Fruit fly (Drosophila melanogaster) whole organism, embryonic: ENCODE results near the gene her.

ENCODE experiments used
- Adf1 ChIP-seq: fragments of 200-800 bp; sonication (Bioruptor generic); IDR thresholded peaks from 2 replicates; pipeline ENCODE4 v1.3.6; 2022; ENCODE audit warnings: missing biosample characterization, missing genetic modification characterization
- Aef1 ChIP-seq: fragments of 200-800 bp; sonication (Bioruptor generic); IDR thresholded peaks from 3 replicates; pipeline ENCODE4 v1.3.6; 2022; ENCODE audit warnings: missing biosample characterization, missing genetic modification characterization
- Asciz ChIP-seq: fragments of 200-800 bp; sonication (Bioruptor generic); optimal IDR thresholded peaks from 2 replicates; lab custom pipeline; 2017; ENCODE audit warnings: missing biosample characterization, mild to moderate bottlenecking, missing genetic modification characterization, missing genetic modification reagents
- Bgb ChIP-seq: fragments of 200-800 bp; sonication (Bioruptor generic); IDR thresholded peaks from 2 replicates; pipeline ENCODE4 v1.3.6; 2022; ENCODE audit warnings: missing biosample characterization, missing genetic modification characterization; ENCODE audit not compliant: partially characterized antibody
- Bteb2 ChIP-seq: fragments of 200-800 bp; sonication (Bioruptor generic); optimal IDR thresholded peaks from 2 replicates; lab custom pipeline; 2016; ENCODE audit warnings: missing biosample characterization, missing genetic modification characterization
- CG10431 ChIP-seq: fragments of 200-800 bp; sonication (Bioruptor generic); optimal IDR thresholded peaks from 3 replicates; lab custom pipeline; 2018; ENCODE audit warnings: missing biosample characterization, mild to moderate bottlenecking, missing genetic modification characterization
- CG11085 ChIP-seq: fragments of 200-800 bp; sonication (Bioruptor generic); IDR thresholded peaks from 2 replicates; pipeline ENCODE4 v1.3.6; 2022; ENCODE audit warnings: missing biosample characterization, missing genetic modification characterization
- CG14965 ChIP-seq: fragments of 200-800 bp; sonication (Bioruptor generic); optimal IDR thresholded peaks from 2 replicates; lab custom pipeline; 2016; ENCODE audit warnings: missing biosample characterization, missing genetic modification characterization, borderline replicate concordance
- CG15011 ChIP-seq: fragments of 200-800 bp; sonication (Bioruptor generic); optimal IDR thresholded peaks from 3 replicates; lab custom pipeline; 2018; ENCODE audit warnings: missing biosample characterization, mild to moderate bottlenecking, missing genetic modification characterization
- CG17186 ChIP-seq: fragments of 200-800 bp; sonication (Bioruptor generic); optimal IDR thresholded peaks from 3 replicates; lab custom pipeline; 2017; ENCODE audit warnings: missing biosample characterization, missing genetic modification reagents, missing genetic modification characterization
- CG17359 ChIP-seq: fragments of 200-800 bp; sonication (Bioruptor generic); optimal IDR thresholded peaks from 3 replicates; lab custom pipeline; 2018; ENCODE audit warnings: missing biosample characterization, mild to moderate bottlenecking, missing genetic modification characterization, moderate library complexity
- CG17612 ChIP-seq: fragments of 200-800 bp; sonication (Bioruptor generic); IDR thresholded peaks from 2 replicates; pipeline ENCODE4 v1.3.6; 2022; ENCODE audit warnings: missing biosample characterization, missing genetic modification characterization
- CG17829 ChIP-seq: fragments of 200-800 bp; optimal IDR thresholded peaks from 2 replicates; lab custom pipeline; 2019; ENCODE audit warnings: missing biosample characterization, mild to moderate bottlenecking, missing genetic modification characterization, moderate library complexity
- CG18599 ChIP-seq: fragments of 200-800 bp; sonication (Bioruptor generic); optimal IDR thresholded peaks from 3 replicates; lab custom pipeline; 2017; ENCODE audit warnings: missing biosample characterization, missing genetic modification characterization, mild to moderate bottlenecking, moderate library complexity, missing genetic modification reagents
- CG2678 ChIP-seq: fragments of 200-800 bp; sonication (Bioruptor generic); optimal IDR thresholded peaks from 3 replicates; lab custom pipeline; 2019; ENCODE audit warnings: missing biosample characterization, mild to moderate bottlenecking, missing genetic modification characterization, moderate library complexity
- CG30020 ChIP-seq: fragments of 200-800 bp; optimal IDR thresholded peaks from 2 replicates; lab custom pipeline; 2019; ENCODE audit warnings: missing biosample characterization, mild to moderate bottlenecking, missing genetic modification characterization, moderate library complexity
- CG31224 ChIP-seq: fragments of 200-800 bp; sonication (Bioruptor generic); IDR thresholded peaks from 2 replicates; pipeline ENCODE4 v1.3.6; 2022; ENCODE audit warnings: missing biosample characterization, missing genetic modification characterization
- CG31441 ChIP-seq: fragments of 200-800 bp; sonication (Bioruptor generic); IDR thresholded peaks from 2 replicates; pipeline ENCODE4 v1.3.6; 2022; ENCODE audit warnings: missing biosample characterization, missing genetic modification characterization
- CG32532 ChIP-seq: fragments of 200-800 bp; sonication (Bioruptor generic); IDR thresholded peaks from 2 replicates; pipeline ENCODE4 v1.3.6; 2022; ENCODE audit warnings: missing biosample characterization, missing genetic modification characterization
- CG32772 ChIP-seq: fragments of 200-800 bp; sonication (Bioruptor generic); IDR thresholded peaks from 2 replicates; pipeline ENCODE4 v1.3.6; 2022; ENCODE audit warnings: missing biosample characterization, missing genetic modification characterization
- CG43689 ChIP-seq: fragments of 200-800 bp; sonication (Bioruptor generic); IDR thresholded peaks from 2 replicates; pipeline ENCODE4 v1.3.6; 2022; ENCODE audit warnings: missing biosample characterization, missing genetic modification characterization
- CG6765 ChIP-seq: fragments of 200-800 bp; sonication (Bioruptor generic); optimal IDR thresholded peaks from 3 replicates; lab custom pipeline; 2017; ENCODE audit warnings: missing biosample characterization, mild to moderate bottlenecking, missing genetic modification characterization
- D ChIP-seq, 2 experiments: fragments of 200-800 bp in 1 of 2; fragments of >200 bp in 1 of 2; sonication (Bioruptor generic) in 1 of 2; optimal IDR thresholded peaks; 2 replicates in 1 of 2; 3 replicates in 1 of 2; lab custom pipeline; 2017; ENCODE audit warnings: mild to moderate bottlenecking in 1 of 2, missing biosample characterization in 1 of 2, missing genetic modification characterization in 1 of 2, missing genetic modification reagents in 1 of 2
- Dek ChIP-seq: fragments of 200-800 bp; sonication (Bioruptor generic); optimal IDR thresholded peaks from 3 replicates; lab custom pipeline; 2019; ENCODE audit warnings: missing biosample characterization, mild to moderate bottlenecking, missing genetic modification characterization, moderate library complexity
- Drgx ChIP-seq: fragments of 200-800 bp; sonication (Bioruptor generic); IDR thresholded peaks from 2 replicates; pipeline ENCODE4 v1.3.6; 2022; ENCODE audit warnings: missing biosample characterization, missing genetic modification characterization
- E2f2 ChIP-seq: fragments of 200-800 bp; sonication (Bioruptor generic); IDR thresholded peaks from 2 replicates; pipeline ENCODE4 v1.3.6; 2022; ENCODE audit warnings: missing biosample characterization, missing genetic modification characterization
- Fer1 ChIP-seq: fragments of 200-800 bp; sonication (Bioruptor generic); optimal IDR thresholded peaks from 2 replicates; lab custom pipeline; 2017; ENCODE audit warnings: missing biosample characterization, mild to moderate bottlenecking, missing genetic modification characterization
- Fer2 ChIP-seq: fragments of 200-800 bp; sonication (Bioruptor generic); optimal IDR thresholded peaks from 2 replicates; lab custom pipeline; 2018; ENCODE audit warnings: missing biosample characterization, mild to moderate bottlenecking, missing genetic modification characterization, moderate library complexity
- Gug ChIP-seq: fragments of 200-800 bp; sonication (Bioruptor generic); IDR thresholded peaks from 4 replicates; pipeline ENCODE4 v1.3.6; 2022; ENCODE audit warnings: missing biosample characterization, missing genetic modification characterization
- HmgZ ChIP-seq: fragments of 200-800 bp; sonication (Bioruptor generic); optimal IDR thresholded peaks from 2 replicates; lab custom pipeline; 2018; ENCODE audit warnings: missing biosample characterization, mild to moderate bottlenecking, missing genetic modification characterization
- Lpt ChIP-seq: fragments of >200 bp; optimal IDR thresholded peaks from 2 replicates; lab custom pipeline; 2018; ENCODE audit warnings: missing biosample characterization, missing genetic modification characterization
- MTF-1 ChIP-seq: fragments of 200-800 bp; sonication (Bioruptor generic); optimal IDR thresholded peaks from 2 replicates; lab custom pipeline; 2018; ENCODE audit warnings: missing biosample characterization, mild to moderate bottlenecking, missing genetic modification characterization, borderline replicate concordance
- Max ChIP-seq: fragments of 200-800 bp; sonication (Bioruptor generic); optimal IDR thresholded peaks from 2 replicates; lab custom pipeline; 2016; ENCODE audit warnings: missing biosample characterization, mild to moderate bottlenecking, missing genetic modification characterization
- Med ChIP-seq: fragments of 200-800 bp; sonication (Bioruptor generic); peaks from one replicate; lab custom pipeline; 2016; ENCODE audit warnings: missing biosample characterization, missing genetic modification characterization, mild to moderate bottlenecking, inconsistent platforms, moderate library complexity
- Meics ChIP-seq: fragments of 200-800 bp; sonication (Bioruptor generic); optimal IDR thresholded peaks from 2 replicates; lab custom pipeline; 2017; ENCODE audit warnings: missing biosample characterization, mild to moderate bottlenecking, missing genetic modification characterization
- TFAM ChIP-seq: fragments of 200-800 bp; sonication (Bioruptor generic); optimal IDR thresholded peaks from 2 replicates; lab custom pipeline; 2017; ENCODE audit warnings: missing biosample characterization, missing genetic modification characterization, inconsistent platforms
- Trl ChIP-seq, 3 experiments: fragments of >200 bp in 2 of 3; fragments of 200-800 bp in 1 of 3; sonication (Bioruptor generic) in 1 of 3; optimal IDR thresholded peaks; 2 replicates in 1 of 3; 3 replicates in 2 of 3; lab custom pipeline; 2016 to 2017; ENCODE audit warnings: missing biosample characterization in 1 of 3, missing genetic modification characterization in 1 of 3
- abd-A ChIP-seq: fragments of 200-800 bp; sonication (Bioruptor generic); optimal IDR thresholded peaks from 3 replicates; lab custom pipeline; 2019; ENCODE audit warnings: missing biosample characterization, mild to moderate bottlenecking, missing genetic modification characterization, moderate library complexity
- ash1 ChIP-seq: fragments of 200-800 bp; sonication (Bioruptor generic); optimal IDR thresholded peaks from 2 replicates; lab custom pipeline; 2018; ENCODE audit warnings: missing biosample characterization, mild to moderate bottlenecking, missing genetic modification characterization
- crc ChIP-seq: fragments of 200-800 bp; sonication (Bioruptor generic); optimal IDR thresholded peaks from 2 replicates; lab custom pipeline; 2016; ENCODE audit warnings: missing biosample characterization, missing genetic modification characterization
- ind ChIP-seq: fragments of 200-800 bp; sonication (Bioruptor generic); optimal IDR thresholded peaks from 3 replicates; lab custom pipeline; 2016; ENCODE audit warnings: missing biosample characterization, missing genetic modification characterization
- kay ChIP-seq: fragments of 200-800 bp; sonication (Bioruptor generic); optimal IDR thresholded peaks from 2 replicates; lab custom pipeline; 2016; ENCODE audit warnings: missing biosample characterization, missing genetic modification characterization
- mld ChIP-seq: fragments of 200-800 bp; sonication (Bioruptor generic); IDR thresholded peaks from 3 replicates; pipeline ENCODE4 v1.3.6; 2022; ENCODE audit warnings: missing biosample characterization, missing genetic modification characterization; ENCODE audit not compliant: partially characterized antibody
- nerfin-1 ChIP-seq: fragments of 200-800 bp; sonication (Bioruptor generic); optimal IDR thresholded peaks from 3 replicates; lab custom pipeline; 2019; ENCODE audit warnings: missing biosample characterization, mild to moderate bottlenecking, missing genetic modification characterization, moderate library complexity
- p53 ChIP-seq: fragments of 200-800 bp; sonication (Bioruptor generic); optimal IDR thresholded peaks from 2 replicates; lab custom pipeline; 2016; ENCODE audit warnings: missing biosample characterization, missing genetic modification characterization
- pfk ChIP-seq: fragments of 200-800 bp; sonication (Bioruptor generic); optimal IDR thresholded peaks from 2 replicates; lab custom pipeline; 2018; ENCODE audit warnings: missing biosample characterization, mild to moderate bottlenecking, missing genetic modification characterization, moderate library complexity
- phol ChIP-seq: fragments of 200-800 bp; sonication (Bioruptor generic); optimal IDR thresholded peaks from 3 replicates; lab custom pipeline; 2018; ENCODE audit warnings: missing biosample characterization, mild to moderate bottlenecking, missing genetic modification characterization, moderate library complexity
- sens-2 ChIP-seq: fragments of 200-800 bp; sonication (Bioruptor generic); IDR thresholded peaks from 2 replicates; pipeline ENCODE4 v1.3.6; 2022; ENCODE audit warnings: missing biosample characterization, missing genetic modification characterization
- unc-4 ChIP-seq: fragments of 200-800 bp; sonication (Bioruptor generic); IDR thresholded peaks from 2 replicates; pipeline ENCODE4 v1.3.6; 2022; ENCODE audit warnings: missing biosample characterization, missing genetic modification characterization; ENCODE audit not compliant: partially characterized antibody
- vnd ChIP-seq: fragments of 200-800 bp; sonication (Bioruptor generic); IDR thresholded peaks from 3 replicates; pipeline ENCODE4 v1.3.6; 2022; ENCODE audit warnings: missing biosample characterization, missing genetic modification characterization; ENCODE audit not compliant: partially characterized antibody

her gene

DNA sequence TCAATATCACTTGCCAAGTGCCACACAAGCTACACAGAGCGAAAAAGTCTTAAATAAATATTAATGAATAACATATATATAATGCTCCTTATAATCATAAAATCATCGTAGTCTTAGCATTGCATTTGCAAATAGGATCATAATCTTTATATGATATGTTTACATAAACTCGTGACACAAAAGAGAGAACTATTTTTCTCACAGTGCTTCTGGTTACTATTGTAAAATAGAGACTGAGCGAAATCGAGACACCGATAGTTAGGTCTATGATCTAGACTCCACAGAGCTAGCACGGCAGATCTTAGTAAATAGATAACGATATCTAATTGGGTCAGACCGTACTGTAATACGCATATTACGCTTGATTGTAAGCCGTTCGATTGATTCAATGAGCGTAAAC lies 32.7 kb downstream of the her start (continued):
- no peak for TF ChIP-seq CG6765 (GFP tag; lab: Kevin White, UChicago)
- TF ChIP-seq CG15011 = no peak
- no peak for TF ChIP-seq Fer2
- TF ChIP-seq Fer1 (GFP tag; lab: Kevin White, UChicago) = no peak
- TF ChIP-seq abd-A (tag; lab: Kevin White, UChicago) = no peak
- TF ChIP-seq kay (GFP tag; lab: Kevin White, UChicago) = peak; percentile 55
- TF ChIP-seq pfk (GFP tag; lab: Kevin White, UChicago) = no peak
- no peak for TF ChIP-seq CG17186 (GFP tag; lab: Kevin White, UChicago)
- peak; percentile 27 for TF ChIP-seq Bteb2 (GFP tag; lab: Kevin White, UChicago)
- no peak for TF ChIP-seq Meics (GFP tag; lab: Kevin White, UChicago)
- TF ChIP-seq CG10431 = no peak
- peak; percentile 67 for TF ChIP-seq sens-2
- TF ChIP-seq CG43689 (GFP tag; lab: Robert Waterston, UW) = peak; percentile 67; the same call in 1 of the 2 replicates
- no peak for TF ChIP-seq phol
- TF ChIP-seq CG17829 (tag; lab: Kevin White, UChicago) = no peak
- TF ChIP-seq CG2678 (tag; lab: Kevin White, UChicago) = no peak
- TF ChIP-seq Bgb = no peak
- peak; percentile 16 for TF ChIP-seq CG30020 (tag; lab: Kevin White, UChicago)
- TF ChIP-seq CG32772 (GFP tag; lab: Robert Waterston, UW) = no peak
- no peak for TF ChIP-seq CG11085 (GFP tag; lab: Robert Waterston, UW)
- peak; percentile 47 for TF ChIP-seq Med (GFP tag; lab: Kevin White, UChicago)
- no peak for TF ChIP-seq Trl (optimal IDR thresholded peaks at IDR 0.05; lab: Kevin White, UChicago)
- TF ChIP-seq Trl (GFP tag; optimal IDR thresholded peaks at IDR 0.05; lab: Kevin White, UChicago) = no peak
- TF ChIP-seq p53 (GFP tag; lab: Kevin White, UChicago) = no peak
- peak; percentile 58; the same call in 1 of the 2 replicates for TF ChIP-seq E2f2 (GFP tag; lab: Robert Waterston, UW)
- TF ChIP-seq TFAM (GFP tag; lab: Kevin White, UChicago) = no peak
- TF ChIP-seq Adf1 (GFP tag; lab: Robert Waterston, UW) = peak; percentile 42; the same call in 1 of the 2 replicates
- TF ChIP-seq Dek (tag; lab: Kevin White, UChicago) = peak; percentile 65
- peak; percentile 24 for TF ChIP-seq HmgZ (tag; lab: Kevin White, UChicago)
- no peak for TF ChIP-seq mld
- no peak for TF ChIP-seq CG17612
- no peak for TF ChIP-seq ash1
- no peak for TF ChIP-seq crc
- no peak for TF ChIP-seq CG17359 (tag; lab: Kevin White, UChicago)
- TF ChIP-seq Asciz (GFP tag; lab: Kevin White, UChicago) = no peak
- no peak for TF ChIP-seq CG31441 (GFP tag; lab: Robert Waterston, UW)
- no peak for TF ChIP-seq CG18599 (GFP tag; lab: Kevin White, UChicago)
- no peak for TF ChIP-seq nerfin-1
- TF ChIP-seq MTF-1 = no peak
- TF ChIP-seq vnd (GFP tag; lab: Robert Waterston, UW) = no peak
- TF ChIP-seq Aef1 (GFP tag; lab: Robert Waterston, UW) = peak; percentile 79
- TF ChIP-seq Drgx (GFP tag; lab: Robert Waterston, UW) = no peak
- no peak for TF ChIP-seq CG31224 (GFP tag; lab: Robert Waterston, UW)
- peak; percentile 20 for TF ChIP-seq Max
- no peak for TF ChIP-seq ind
- no peak for TF ChIP-seq CG14965
- TF ChIP-seq CG32532 (GFP tag; lab: Robert Waterston, UW) = no peak
- no peak for TF ChIP-seq D (optimal IDR thresholded peaks at IDR 0.05; lab: Kevin White, UChicago)
- no peak for TF ChIP-seq D (GFP tag; optimal IDR thresholded peaks at IDR 0.05; lab: Kevin White, UChicago)
- TF ChIP-seq Lpt (GFP tag; lab: Kevin White, UChicago) = no peak
- no peak for TF ChIP-seq Gug (GFP tag; lab: Robert Waterston, UW)
- TF ChIP-seq unc-4 = no peak
